Worm (Caenorhabditis elegans) whole organism, L4/young adult: ENCODE measurements around the gene T10B10.8.

Experiments
- W03F9.2 ChIP-seq: fragments of 150-350 bp; optimal IDR thresholded peaks from 2 replicates; lab custom pipeline; 2014; ENCODE audit warnings: missing biosample characterization, missing genetic modification characterization
- him-1 ChIP-seq: sonication (generic microtip); optimal IDR thresholded peaks from 2 replicates; lab custom pipeline; 2016; ENCODE audit warnings: missing genotype, missing genetic modification reagents, missing genetic modification characterization, missing compliant biosample characterization

DNA sequence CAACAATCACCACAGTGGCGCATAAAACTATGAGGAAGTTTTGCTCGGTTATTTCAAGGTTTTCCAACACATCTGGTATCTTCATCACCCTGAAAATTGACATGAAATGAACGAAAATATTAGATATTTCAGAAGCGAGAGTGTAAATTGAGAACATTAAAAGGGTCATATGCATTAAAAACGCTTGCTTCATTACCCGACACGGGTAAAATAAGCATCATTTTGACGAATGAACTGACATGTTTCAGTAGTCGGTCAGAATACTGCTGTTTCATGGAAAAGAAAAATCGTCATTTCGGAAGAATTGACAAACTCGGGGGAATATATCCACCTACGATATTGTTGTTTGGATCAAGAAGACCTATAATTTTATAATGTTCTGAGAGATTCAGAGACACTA is 33.0 kb upstream of the T10B10.8 start, which contains the start of gene snt-7:
- TF ChIP-seq W03F9.2 (tag; lab: Kevin White, UChicago) = no peak
- TF ChIP-seq him-1 = no peak
